Worm (Caenorhabditis elegans) whole organism, L4/young adult: ENCODE results near the gene rbf-1.

ENCODE experiments used
- W03F9.2 ChIP-seq: fragments of 150-350 bp; optimal IDR thresholded peaks from 2 replicates; lab custom pipeline; 2014; ENCODE audit warnings: missing biosample characterization, missing genetic modification characterization
- dao-5 ChIP-seq: sonication (generic microtip); optimal IDR thresholded peaks from 2 replicates; lab custom pipeline; 2016; ENCODE audit warnings: missing genotype, missing genetic modification characterization, moderate library complexity, missing compliant biosample characterization
- him-1 ChIP-seq: sonication (generic microtip); optimal IDR thresholded peaks from 2 replicates; lab custom pipeline; 2016; ENCODE audit warnings: missing genotype, missing genetic modification reagents, missing genetic modification characterization, missing compliant biosample characterization

ce11 chrIII:6742597-6742996, 67.0 kb downstream of the rbf-1 start:
- TF ChIP-seq W03F9.2: no peak
- no peak for TF ChIP-seq dao-5
- TF ChIP-seq him-1: no peak
